Worm (Caenorhabditis elegans) whole organism, L2 larva: ENCODE results near the gene nhr-183.
A peak's percentile ranks its signal among the peaks of the same experiment; 100 is the strongest.

Experiments used
- C34F6.9 ChIP-seq: fragments of 150-350 bp; optimal IDR thresholded peaks from 2 replicates; lab custom pipeline; 2014; ENCODE audit warnings: missing biosample characterization, missing genetic modification characterization
- F13H6.1 ChIP-seq: sonication (generic microtip); optimal IDR thresholded peaks from 2 replicates; lab custom pipeline; 2016; ENCODE audit warnings: missing genetic modification characterization, missing compliant biosample characterization
- Y55F3AM.14 ChIP-seq: fragments of 200-800 bp; sonication (Bioruptor generic); optimal IDR thresholded peaks from 2 replicates; lab custom pipeline; 2018; ENCODE audit warnings: mild to moderate bottlenecking, missing genetic modification characterization, missing compliant biosample characterization
- ZK546.5 ChIP-seq: sonication (generic microtip); optimal IDR thresholded peaks from 2 replicates; lab custom pipeline; 2017; ENCODE audit warnings: missing biosample characterization, missing genetic modification characterization
- alr-1 ChIP-seq: fragments of 150-350 bp; optimal IDR thresholded peaks from 2 replicates; lab custom pipeline; 2014; ENCODE audit warnings: missing biosample characterization, missing genetic modification characterization
- aly-2 ChIP-seq: fragments of 150-350 bp; optimal IDR thresholded peaks from 2 replicates; lab custom pipeline; 2014; ENCODE audit warnings: missing biosample characterization, missing genetic modification characterization
- ama-1 ChIP-seq: fragments of 150-350 bp; optimal IDR thresholded peaks from 2 replicates; lab custom pipeline; 2018; ENCODE audit warnings: inconsistent platforms
- blmp-1 ChIP-seq: sonication (generic microtip); optimal IDR thresholded peaks from 2 replicates; lab custom pipeline; 2017; ENCODE audit warnings: missing genetic modification characterization, mild to moderate bottlenecking, missing compliant biosample characterization, antibody characterized with exemption, moderate library complexity; ENCODE audit not compliant: insufficient read depth
- ceh-16 ChIP-seq: fragments of 150-350 bp; optimal IDR thresholded peaks from 2 replicates; lab custom pipeline; 2014; ENCODE audit warnings: missing biosample characterization, missing genetic modification characterization
- ceh-82 ChIP-seq: fragments of 150-350 bp; optimal IDR thresholded peaks from 2 replicates; lab custom pipeline; 2014; ENCODE audit warnings: missing biosample characterization, missing genetic modification characterization
- crh-2 ChIP-seq: sonication (generic microtip); optimal IDR thresholded peaks from 2 replicates; lab custom pipeline; 2017; ENCODE audit warnings: missing biosample characterization, missing genetic modification characterization
- dmd-4 ChIP-seq: sonication (generic microtip); optimal IDR thresholded peaks from 2 replicates; lab custom pipeline; 2017; ENCODE audit warnings: missing biosample characterization, missing genetic modification characterization
- elt-1 ChIP-seq: fragments of 150-350 bp; optimal IDR thresholded peaks from 2 replicates; lab custom pipeline; 2014; ENCODE audit warnings: missing biosample characterization, missing genetic modification characterization
- elt-3 ChIP-seq: sonication (generic microtip); optimal IDR thresholded peaks from 2 replicates; lab custom pipeline; 2017; ENCODE audit warnings: missing biosample characterization, missing genetic modification characterization
- fos-1 ChIP-seq: fragments of 150-350 bp; optimal IDR thresholded peaks from 2 replicates; lab custom pipeline; 2014; ENCODE audit warnings: missing biosample characterization, missing genetic modification characterization
- gmeb-1 ChIP-seq: fragments of 150-350 bp; optimal IDR thresholded peaks from 2 replicates; lab custom pipeline; 2014; ENCODE audit warnings: missing biosample characterization, missing genetic modification characterization
- lin-11 ChIP-seq: fragments of 150-350 bp; sonication (generic microtip); optimal IDR thresholded peaks from 2 replicates; lab custom pipeline; 2014; ENCODE audit warnings: missing biosample characterization, missing genetic modification characterization, inconsistent platforms, mixed read lengths
- lin-13 ChIP-seq: fragments of 150-350 bp; optimal IDR thresholded peaks from 2 replicates; lab custom pipeline; 2014; ENCODE audit warnings: missing biosample characterization, missing genetic modification reagents, missing genetic modification characterization
- lin-39 ChIP-seq: fragments of 150-350 bp; optimal IDR thresholded peaks from 2 replicates; lab custom pipeline; 2014; ENCODE audit warnings: missing biosample characterization, missing genetic modification reagents, missing genetic modification characterization
- mab-5 ChIP-seq: fragments of 150-350 bp; optimal IDR thresholded peaks from 2 replicates; lab custom pipeline; 2014; ENCODE audit warnings: missing biosample characterization, missing genetic modification characterization
- mbf-1 ChIP-seq: sonication (generic microtip); optimal IDR thresholded peaks from 2 replicates; lab custom pipeline; 2017; ENCODE audit warnings: missing biosample characterization, missing genetic modification characterization
- mdl-1 ChIP-seq, 2 experiments: fragments of 150-350 bp in 1 of 2; sonication (generic microtip) in 1 of 2; optimal IDR thresholded peaks; 2 replicates each; lab custom pipeline; 2017; ENCODE audit warnings: missing biosample characterization in 2 of 2, missing genetic modification characterization in 2 of 2
- nhr-11 ChIP-seq: fragments of 150-350 bp; optimal IDR thresholded peaks from 2 replicates; lab custom pipeline; 2014; ENCODE audit warnings: missing biosample characterization, missing genetic modification characterization
- nhr-12 ChIP-seq: fragments of 150-350 bp; optimal IDR thresholded peaks from 2 replicates; lab custom pipeline; 2014; ENCODE audit warnings: missing biosample characterization, missing genetic modification characterization
- nhr-129 ChIP-seq: fragments of 150-350 bp; optimal IDR thresholded peaks from 2 replicates; lab custom pipeline; 2014; ENCODE audit warnings: missing biosample characterization, missing genetic modification characterization
- nhr-23 ChIP-seq: fragments of 150-350 bp; optimal IDR thresholded peaks from 2 replicates; lab custom pipeline; 2014; ENCODE audit warnings: missing biosample characterization, missing genetic modification reagents, missing genetic modification characterization
- nhr-237 ChIP-seq: fragments of 150-350 bp; optimal IDR thresholded peaks from 2 replicates; lab custom pipeline; 2014; ENCODE audit warnings: missing biosample characterization, missing genetic modification characterization
- nhr-6 ChIP-seq: fragments of 150-350 bp; optimal IDR thresholded peaks from 2 replicates; lab custom pipeline; 2014; ENCODE audit warnings: missing biosample characterization, missing genetic modification characterization
- nhr-77 ChIP-seq: fragments of 150-350 bp; optimal IDR thresholded peaks from 2 replicates; lab custom pipeline; 2014; ENCODE audit warnings: missing biosample characterization, missing genetic modification characterization
- peb-1 ChIP-seq: fragments of 150-350 bp; optimal IDR thresholded peaks from 2 replicates; lab custom pipeline; 2014; ENCODE audit warnings: missing biosample characterization, missing genetic modification characterization
- sem-4 ChIP-seq: fragments of 150-350 bp; optimal IDR thresholded peaks from 2 replicates; lab custom pipeline; 2014; ENCODE audit warnings: missing biosample characterization, missing genetic modification reagents, missing genetic modification characterization
- skn-1 ChIP-seq: sonication (generic microtip); optimal IDR thresholded peaks from 2 replicates; lab custom pipeline; 2017; ENCODE audit warnings: missing biosample characterization, missing genetic modification characterization
- sma-3 ChIP-seq: sonication (generic microtip); optimal IDR thresholded peaks from 2 replicates; lab custom pipeline; 2016; ENCODE audit warnings: missing genetic modification reagents, missing genetic modification characterization, missing compliant biosample characterization
- sma-9 ChIP-seq, 2 experiments: fragments of 150-350 bp in 1 of 2; sonication (generic microtip) in 1 of 2; optimal IDR thresholded peaks; 2 replicates each; lab custom pipeline; 2014 to 2016; ENCODE audit warnings: missing genetic modification characterization in 2 of 2, mild to moderate bottlenecking in 1 of 2, missing biosample characterization in 1 of 2, missing compliant biosample characterization in 1 of 2, missing genetic modification reagents in 1 of 2, moderate library complexity in 1 of 2
- snpc-4 ChIP-seq: fragments of 150-350 bp; optimal IDR thresholded peaks from 2 replicates; lab custom pipeline; 2014; ENCODE audit warnings: missing biosample characterization, missing genetic modification characterization
- unc-39 ChIP-seq: fragments of 150-350 bp; optimal IDR thresholded peaks from 2 replicates; lab custom pipeline; 2014; ENCODE audit warnings: missing biosample characterization, missing genetic modification characterization
- unc-55 ChIP-seq: fragments of 150-350 bp; sonication (generic microtip); optimal IDR thresholded peaks from 3 replicates; lab custom pipeline; 2014; ENCODE audit warnings: missing biosample characterization, missing genetic modification reagents, missing genetic modification characterization
- unc-62 ChIP-seq: fragments of 150-350 bp; optimal IDR thresholded peaks from 2 replicates; lab custom pipeline; 2014; ENCODE audit warnings: missing biosample characterization, missing genetic modification reagents, missing genetic modification characterization
- zag-1 ChIP-seq: fragments of 150-350 bp; optimal IDR thresholded peaks from 2 replicates; lab custom pipeline; 2014; ENCODE audit warnings: missing biosample characterization, missing genetic modification characterization
- ztf-1 ChIP-seq: fragments of 200-800 bp; sonication (Bioruptor generic); conservative IDR thresholded peaks from 2 replicates; pipeline ENCODE4 v1.3.6; 2022; ENCODE audit warnings: missing genetic modification characterization, missing compliant biosample characterization
- ztf-11 ChIP-seq: sonication (generic microtip); optimal IDR thresholded peaks from 2 replicates; lab custom pipeline; 2017; ENCODE audit warnings: missing biosample characterization, missing genetic modification characterization
- ztf-4 ChIP-seq: fragments of 150-350 bp; optimal IDR thresholded peaks from 2 replicates; lab custom pipeline; 2014; ENCODE audit warnings: missing biosample characterization, missing genetic modification characterization

Gene nhr-183

DNA sequence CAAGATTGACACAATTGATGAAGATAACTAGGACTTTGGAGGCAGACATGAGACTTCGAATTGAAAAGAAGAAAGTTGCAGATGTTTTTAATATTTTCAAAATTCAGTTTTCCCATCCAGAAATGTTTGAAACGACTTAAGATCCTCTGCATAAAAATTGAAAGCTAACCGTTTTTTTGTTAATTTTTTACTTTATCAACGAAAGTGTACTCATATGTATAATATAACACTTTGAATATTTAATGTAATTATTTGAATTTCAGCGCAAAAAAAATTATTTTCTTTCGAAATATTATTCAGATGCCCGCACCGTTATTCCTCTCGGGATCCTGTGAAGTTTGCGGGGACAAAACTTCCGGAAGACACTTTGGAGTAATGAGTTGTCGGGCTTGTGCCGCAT is 37.5 kb downstream of the nhr-183 start, which contains the start of gene nhr-18:
nhr-18 (plus strand) TSS at position 301 of the 400 bp plus-strand sequence.
- TF ChIP-seq nhr-12 (tag; lab: Kevin White, UChicago) (no peak), blmp-1 (tag; lab: Kevin White, UChicago) (no peak), elt-3 (tag; lab: Kevin White, UChicago) (no peak), gmeb-1 (tag; lab: Kevin White, UChicago) (no peak), lin-39 (tag; lab: Kevin White, UChicago) (no peak), ZK546.5 (no peak), mab-5 (tag; lab: Kevin White, UChicago) (no peak), peb-1 (tag; lab: Kevin White, UChicago) (no peak), mdl-1 (tag; optimal IDR thresholded peaks at IDR 0.05; lab: Kevin White, UChicago) (no peak), unc-62 (GFP tag; lab: Kevin White, UChicago) (no peak)

ce11 chrV:2225130-2225529 is 39.3 kb downstream of the nhr-183 start, which contains the start of gene nhr-103:
nhr-103 (plus strand) TSS chrV:2225430.
- no peak for TF ChIP-seq gmeb-1 (tag; lab: Kevin White, UChicago)
- no peak for TF ChIP-seq ceh-16 (tag; lab: Kevin White, UChicago)
- TF ChIP-seq unc-39 (tag; lab: Kevin White, UChicago): no peak
- no peak for TF ChIP-seq nhr-237 (tag; lab: Kevin White, UChicago)
- no peak for TF ChIP-seq sma-3 (GFP tag; lab: Kevin White, UChicago)
- TF ChIP-seq skn-1 (tag; lab: Kevin White, UChicago): no peak
- no peak for TF ChIP-seq peb-1 (tag; lab: Kevin White, UChicago)
- TF ChIP-seq sma-9 (GFP tag; optimal IDR thresholded peaks at IDR 0.05; lab: Kevin White, UChicago): no peak
- TF ChIP-seq sma-9 (tag; optimal IDR thresholded peaks at IDR 0.05; lab: Kevin White, UChicago): no peak
- no peak for TF ChIP-seq crh-2 (tag; lab: Kevin White, UChicago)
- TF ChIP-seq nhr-12 (tag; lab: Kevin White, UChicago): no peak
- no peak for TF ChIP-seq lin-13 (GFP tag; lab: Kevin White, UChicago)
- no peak for TF ChIP-seq ZK546.5
- TF ChIP-seq ztf-4 (tag; lab: Kevin White, UChicago): no peak
- TF ChIP-seq, all 48 proteins: peak for 0

DNA sequence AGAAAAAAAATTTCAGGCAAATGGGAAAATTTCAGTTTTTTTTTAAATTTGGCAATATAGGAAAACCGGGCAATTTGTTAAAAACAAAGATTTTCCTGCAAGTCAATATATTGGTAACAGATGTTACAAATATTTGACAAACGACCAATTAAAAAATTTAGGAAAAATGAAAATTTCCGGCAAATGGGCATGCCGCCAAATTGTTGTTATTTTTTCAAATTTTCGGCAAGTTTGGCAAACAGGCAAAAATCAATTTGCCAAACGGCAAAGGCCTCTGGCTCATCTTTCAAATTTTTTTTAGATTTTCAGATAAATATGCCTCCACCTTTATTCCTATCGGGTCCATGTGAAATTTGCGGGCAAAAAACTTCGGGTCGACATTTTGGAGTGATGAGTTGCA is 42.7 kb downstream of the nhr-183 start, which contains the start of gene nhr-128:
nhr-128 (plus strand) TSS at position 301 of the 400 bp plus-strand sequence.
- TF ChIP-seq lin-39 (tag; lab: Kevin White, UChicago) (no peak), lin-13 (GFP tag; lab: Kevin White, UChicago) (no peak), crh-2 (tag; lab: Kevin White, UChicago) (no peak), sem-4 (tag; lab: Kevin White, UChicago) (no peak), nhr-12 (tag; lab: Kevin White, UChicago) (no peak), gmeb-1 (tag; lab: Kevin White, UChicago) (no peak), ceh-16 (tag; lab: Kevin White, UChicago) (no peak), nhr-77 (tag; lab: Kevin White, UChicago) (no peak), ceh-82 (tag; lab: Kevin White, UChicago) (no peak), F13H6.1 (tag; lab: Kevin White, UChicago) (no peak), elt-1 (tag; lab: Kevin White, UChicago) (no peak)

- no peak for TF ChIP-seq Y55F3AM.14
- no peak for TF ChIP-seq alr-1 (tag; lab: Kevin White, UChicago)
- TF ChIP-seq mbf-1 (tag; lab: Kevin White, UChicago): no peak
- no peak for TF ChIP-seq blmp-1 (tag; lab: Kevin White, UChicago)
- TF ChIP-seq ztf-11 (tag; lab: Kevin White, UChicago): no peak
- peak; percentile 71 for TF ChIP-seq fos-1
- peak; percentile 25 for TF ChIP-seq F13H6.1 (tag; lab: Kevin White, UChicago)
- TF ChIP-seq nhr-23 (tag; lab: Kevin White, UChicago): no peak
- no peak for TF ChIP-seq lin-13 (GFP tag; lab: Kevin White, UChicago)
- no peak for TF ChIP-seq nhr-11
- TF ChIP-seq ceh-82 (tag; lab: Kevin White, UChicago): no peak
- no peak for TF ChIP-seq unc-55 (GFP tag; lab: Kevin White, UChicago)
- peak; percentile 26 for TF ChIP-seq C34F6.9 (tag; lab: Kevin White, UChicago)
- TF ChIP-seq unc-39 (tag; lab: Kevin White, UChicago): no peak
- no peak for TF ChIP-seq mdl-1 (tag; optimal IDR thresholded peaks at IDR 0.05; lab: Kevin White, UChicago)
- TF ChIP-seq ztf-1 (GFP tag; lab: Robert Waterston, UW): no peak
- TF ChIP-seq ama-1 (lab: Kevin White, UChicago): no peak
- TF ChIP-seq mab-5 (tag; lab: Kevin White, UChicago): no peak
- TF ChIP-seq snpc-4: no peak
- TF ChIP-seq unc-62 (GFP tag; lab: Kevin White, UChicago): no peak
- TF ChIP-seq lin-39 (tag; lab: Kevin White, UChicago): no peak
- no peak for TF ChIP-seq lin-11 (tag; lab: Kevin White, UChicago)
- no peak for TF ChIP-seq ceh-16 (tag; lab: Kevin White, UChicago)
- TF ChIP-seq dmd-4: no peak
- TF ChIP-seq nhr-6 (tag; lab: Kevin White, UChicago): no peak
- no peak for TF ChIP-seq zag-1 (tag; lab: Kevin White, UChicago)
- TF ChIP-seq sma-9 (GFP tag; optimal IDR thresholded peaks at IDR 0.05; lab: Kevin White, UChicago): peak; percentile 79
- TF ChIP-seq sma-9 (tag; optimal IDR thresholded peaks at IDR 0.05; lab: Kevin White, UChicago): no peak
- no peak for TF ChIP-seq aly-2 (tag; lab: Kevin White, UChicago)
- TF ChIP-seq ztf-4 (tag; lab: Kevin White, UChicago): no peak
- no peak for TF ChIP-seq nhr-12 (tag; lab: Kevin White, UChicago)
- peak; percentile 63 for TF ChIP-seq nhr-129 (tag; lab: Kevin White, UChicago)
- TF ChIP-seq sma-3 (GFP tag; lab: Kevin White, UChicago): no peak
- TF ChIP-seq skn-1 (tag; lab: Kevin White, UChicago): no peak
- no peak for TF ChIP-seq sem-4 (tag; lab: Kevin White, UChicago)
- no peak for TF ChIP-seq nhr-237 (tag; lab: Kevin White, UChicago)
- no peak for TF ChIP-seq ZK546.5
These were observed 45.6 kb downstream of the nhr-183 start, which contains the start of gene nhr-56 for ce11 chrV:2218803-2219202. nhr-56 (plus strand) TSS chrV:2219004.
